Worm (Caenorhabditis elegans): ENCODE results near the gene W02A2.9.

DNA sequence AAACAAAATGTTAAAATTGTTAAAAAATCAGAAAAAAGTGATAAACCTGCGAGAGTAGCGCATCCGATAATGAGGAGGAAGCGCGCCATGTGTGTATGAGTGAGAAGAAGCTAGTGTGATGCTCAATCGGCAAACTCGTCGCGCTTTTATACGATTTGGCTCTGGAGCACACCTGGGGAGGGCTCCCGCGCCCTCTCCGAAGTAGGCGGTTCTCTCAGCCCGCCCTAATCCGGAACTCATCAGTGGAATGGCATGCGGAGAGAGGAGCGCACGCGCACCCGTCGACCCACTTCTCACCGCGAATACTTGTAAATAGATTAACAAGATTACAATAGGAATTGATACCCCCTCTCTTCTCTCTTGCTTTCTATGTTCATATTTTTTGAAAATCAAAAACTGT is 16.2 kb upstream of the W02A2.9 start, which contains the start of gene pqn-74:
- TF ChIP-seq klf-2 (GFP tag; conservative IDR thresholded peaks at IDR 0.05): no peak
- TF ChIP-seq ref-1 (GFP tag; conservative IDR thresholded peaks at IDR 0.05): no peak
- no peak for TF ChIP-seq cog-1 (tag; optimal IDR thresholded peaks at IDR 0.05)
- no peak for TF ChIP-seq flt-1 (GFP tag; IDR thresholded peaks at IDR 0.05)
- no peak for TF ChIP-seq ztf-23 (GFP tag; IDR thresholded peaks at IDR 0.05)
- TF ChIP-seq ztf-29 (GFP tag; IDR thresholded peaks at IDR 0.05): no peak
- TF ChIP-seq tab-1 (GFP tag; IDR thresholded peaks at IDR 0.05): no peak
- TF ChIP-seq T22C8.4 (GFP tag; IDR thresholded peaks at IDR 0.05): no peak

All from whole organism, midembryonic.